Worm (Caenorhabditis elegans): ENCODE data around the gene F11C1.4.

F11C1.4 gene

ce11 chrX:12975595-12976089, 1.2 kb upstream of the F11C1.4 start, which contains the start of gene ppk-3:
ppk-3 (minus strand) TSS chrX:12975645.
- TF ChIP-seq nhr-71 (tag; optimal IDR thresholded peaks at IDR 0.05) (peak; percentile 96), F16B12.6 (tag; optimal IDR thresholded peaks at IDR 0.05) (peak; percentile 54), ztf-4 (tag; optimal IDR thresholded peaks at IDR 0.05) (peak; percentile 84), aly-2 (tag; optimal IDR thresholded peaks at IDR 0.05) (no peak), nhr-77 (tag; optimal IDR thresholded peaks at IDR 0.05) (peak; percentile 78), lin-39 (tag; optimal IDR thresholded peaks at IDR 0.05) (peak; percentile 81), elt-3 (tag; optimal IDR thresholded peaks at IDR 0.05) (peak in 5 of 6 experiments; percentile 50 to 87 (median 64)), rnt-1 (tag; optimal IDR thresholded peaks at IDR 0.05) (peak; percentile 95), ztf-11 (tag; optimal IDR thresholded peaks at IDR 0.05) (peak in 1 of 2 experiments; percentile 50), swsn-7 (tag; optimal IDR thresholded peaks at IDR 0.05) (peak; percentile 89), blmp-1 (tag; optimal IDR thresholded peaks at IDR 0.05) (peak; percentile 88), lin-15B (tag; optimal IDR thresholded peaks at IDR 0.05) (peak; percentile 68), grh-1 (GFP tag; IDR thresholded peaks at IDR 0.05) (peak; percentile 85), ceh-8 (GFP tag; optimal IDR thresholded peaks at IDR 0.05) (peak; percentile 49), sptf-1 (tag; optimal IDR thresholded peaks at IDR 0.05) (no peak), hlh-17 (GFP tag; optimal IDR thresholded peaks at IDR 0.05; ENCODE audit: borderline replicate concordance) (no peak), dpl-1 (GFP tag; optimal IDR thresholded peaks at IDR 0.05) (peak; percentile 70 to 82 (median 78)), efl-1 (optimal IDR thresholded peaks at IDR 0.05) (peak; percentile 74 to 85), efl-1 (GFP tag; optimal IDR thresholded peaks at IDR 0.05 in 1 of 2) (peak; percentile 59 to 97), mdl-1 (tag; optimal IDR thresholded peaks at IDR 0.05) (peak in 1 of 2 experiments; percentile 82), nhr-19 (GFP tag; conservative IDR thresholded peaks at IDR 0.05) (peak; percentile 91), ets-5 (GFP tag; IDR thresholded peaks at IDR 0.05) (no peak), unc-30 (tag; optimal IDR thresholded peaks at IDR 0.05) (no peak), nhr-84 (tag; optimal IDR thresholded peaks at IDR 0.05) (no peak), mef-2 (tag; optimal IDR thresholded peaks at IDR 0.05) (no peak), mab-9 (GFP tag; IDR thresholded peaks at IDR 0.05) (peak; percentile 36), ces-1 (GFP tag; optimal IDR thresholded peaks at IDR 0.05) (no peak), isw-1 (GFP tag; IDR thresholded peaks at IDR 0.05) (peak; percentile 73), unc-130 (tag; optimal IDR thresholded peaks at IDR 0.05) (peak; percentile 79), lin-14 (GFP tag; optimal IDR thresholded peaks at IDR 0.05) (peak; percentile 93), aha-1 (tag; optimal IDR thresholded peaks at IDR 0.05) (no peak), efl-3 (GFP tag; optimal IDR thresholded peaks at IDR 0.05) (no peak), nhr-47 (tag; optimal IDR thresholded peaks at IDR 0.05) (peak; percentile 88), sox-4 (tag; optimal IDR thresholded peaks at IDR 0.05) (peak; percentile 33), tlp-1 (tag; optimal IDR thresholded peaks at IDR 0.05) (no peak), snu-23 (GFP tag; optimal IDR thresholded peaks at IDR 0.05) (peak; percentile 94), fkh-8 (tag; optimal IDR thresholded peaks at IDR 0.05) (peak; percentile 74), unc-62 (GFP tag; optimal IDR thresholded peaks at IDR 0.05) (no peak), nhr-85 (tag) (peak; percentile 92), C04F5.9 (tag; optimal IDR thresholded peaks at IDR 0.05) (peak; percentile 59), skn-1 (tag; optimal IDR thresholded peaks at IDR 0.05) (peak; percentile 65), lir-3 (tag; optimal IDR thresholded peaks at IDR 0.05; ENCODE audit: poor library complexity) (peak; percentile 66), hpl-2 (GFP tag; optimal IDR thresholded peaks at IDR 0.05) (peak; percentile 20), unc-86 (tag; optimal IDR thresholded peaks at IDR 0.05) (peak; percentile 78), irx-1 (tag; optimal IDR thresholded peaks at IDR 0.05) (peak; percentile 81), lin-13 (GFP tag; optimal IDR thresholded peaks at IDR 0.05) (peak; percentile 85), lin-35 (GFP tag; optimal IDR thresholded peaks at IDR 0.05) (peak; percentile 84 to 88), ama-1 (optimal IDR thresholded peaks at IDR 0.05) (no peak), ceh-88 (GFP tag; IDR thresholded peaks at IDR 0.05) (peak; percentile 61), egl-27 (tag; optimal IDR thresholded peaks at IDR 0.05) (no peak), sup-37 (GFP tag; optimal IDR thresholded peaks at IDR 0.05) (peak; percentile 56), dsc-1 (tag; optimal IDR thresholded peaks at IDR 0.05) (peak; percentile 89), nhr-20 (tag; optimal IDR thresholded peaks at IDR 0.05) (peak; percentile 93)
